Fruit fly (Drosophila melanogaster) whole organism, embryonic: Measurements from ENCODE around the gene CG17321.

Source experiments
- CG10147 ChIP-seq: fragments of 200-800 bp; sonication (Bioruptor generic); optimal IDR thresholded peaks from 2 replicates; lab custom pipeline; 2019; ENCODE audit warnings: missing biosample characterization, mild to moderate bottlenecking, missing genetic modification characterization, moderate library complexity
- CG10366 ChIP-seq: fragments of 200-800 bp; sonication (Bioruptor generic); IDR thresholded peaks from 2 replicates; pipeline ENCODE4 v1.3.6; 2022; ENCODE audit warnings: missing biosample characterization, missing genetic modification characterization
- CG10431 ChIP-seq: fragments of 200-800 bp; sonication (Bioruptor generic); optimal IDR thresholded peaks from 3 replicates; lab custom pipeline; 2018; ENCODE audit warnings: missing biosample characterization, mild to moderate bottlenecking, missing genetic modification characterization
- CG10462 ChIP-seq: fragments of 200-800 bp; sonication (Bioruptor generic); optimal IDR thresholded peaks from 2 replicates; lab custom pipeline; 2016; ENCODE audit warnings: missing biosample characterization, missing genetic modification characterization
- CG11085 ChIP-seq: fragments of 200-800 bp; sonication (Bioruptor generic); IDR thresholded peaks from 2 replicates; pipeline ENCODE4 v1.3.6; 2022; ENCODE audit warnings: missing biosample characterization, missing genetic modification characterization
- CG11093 ChIP-seq: fragments of 200-800 bp; sonication (Bioruptor generic); IDR thresholded peaks from 3 replicates; pipeline ENCODE4 v1.3.6; 2022; ENCODE audit warnings: missing biosample characterization, missing genetic modification characterization
- CG12659 ChIP-seq: fragments of 200-800 bp; sonication (Bioruptor generic); optimal IDR thresholded peaks from 3 replicates; lab custom pipeline; 2017; ENCODE audit warnings: mild to moderate bottlenecking, missing biosample characterization, missing genetic modification reagents, missing genetic modification characterization
- CG12769 ChIP-seq: fragments of 200-800 bp; sonication (Bioruptor generic); optimal IDR thresholded peaks from 2 replicates; lab custom pipeline; 2019; ENCODE audit warnings: missing biosample characterization, mild to moderate bottlenecking, missing genetic modification characterization, moderate library complexity
- CG13775 ChIP-seq: fragments of 200-800 bp; sonication (Bioruptor generic); optimal IDR thresholded peaks from 3 replicates; lab custom pipeline; 2017; ENCODE audit warnings: missing biosample characterization, mild to moderate bottlenecking, missing genetic modification characterization
- CG14050 ChIP-seq: fragments of 200-800 bp; sonication (Bioruptor generic); IDR thresholded peaks from 3 replicates; pipeline ENCODE4 v1.3.6; 2022; ENCODE audit warnings: missing biosample characterization, missing genetic modification characterization
- CG14710 ChIP-seq: fragments of 200-800 bp; sonication (Bioruptor generic); optimal IDR thresholded peaks from 3 replicates; lab custom pipeline; 2019; ENCODE audit warnings: missing biosample characterization, mild to moderate bottlenecking, missing genetic modification characterization, moderate library complexity
- CG17612 ChIP-seq: fragments of 200-800 bp; sonication (Bioruptor generic); IDR thresholded peaks from 2 replicates; pipeline ENCODE4 v1.3.6; 2022; ENCODE audit warnings: missing biosample characterization, missing genetic modification characterization
- CG1832 ChIP-seq: fragments of 200-800 bp; sonication (Bioruptor generic); optimal IDR thresholded peaks from 2 replicates; lab custom pipeline; 2017; ENCODE audit warnings: missing biosample characterization, mild to moderate bottlenecking, missing genetic modification characterization, inconsistent platforms
- CG2712 ChIP-seq: fragments of 200-800 bp; optimal IDR thresholded peaks from 3 replicates; lab custom pipeline; 2019; ENCODE audit warnings: missing biosample characterization, mild to moderate bottlenecking, missing genetic modification characterization, moderate library complexity
- CG3838 ChIP-seq: fragments of 200-800 bp; sonication (Bioruptor generic); optimal IDR thresholded peaks from 3 replicates; lab custom pipeline; 2016; ENCODE audit warnings: missing biosample characterization, missing genetic modification characterization
- CG4404 ChIP-seq: fragments of 200-800 bp; sonication (Bioruptor generic); IDR thresholded peaks from 2 replicates; pipeline ENCODE4 v1.3.6; 2022; ENCODE audit warnings: missing biosample characterization, missing genetic modification characterization
- CG6175 ChIP-seq: fragments of 200-800 bp; sonication (Bioruptor generic); IDR thresholded peaks from 3 replicates; pipeline ENCODE4 v1.3.6; 2022; ENCODE audit warnings: missing biosample characterization, missing genetic modification characterization
- CG7928 ChIP-seq: fragments of 200-800 bp; sonication (Bioruptor generic); optimal IDR thresholded peaks from 2 replicates; lab custom pipeline; 2017; ENCODE audit warnings: missing biosample characterization, mild to moderate bottlenecking, missing genetic modification characterization
- Dref ChIP-seq: fragments of 200-800 bp; sonication (Bioruptor generic); IDR thresholded peaks from 2 replicates; pipeline ENCODE4 v1.3.6; 2022; ENCODE audit warnings: missing biosample characterization, missing genetic modification characterization
- Gsc ChIP-seq: fragments of 200-800 bp; sonication (Bioruptor generic); IDR thresholded peaks from 2 replicates; pipeline ENCODE4 v1.3.6; 2022; ENCODE audit warnings: missing biosample characterization, missing genetic modification characterization
- H2.0 ChIP-seq: fragments of 200-800 bp; sonication (Bioruptor generic); IDR thresholded peaks from 2 replicates; pipeline ENCODE4 v1.3.6; 2022; ENCODE audit warnings: missing biosample characterization, missing genetic modification characterization
- Hey ChIP-seq: fragments of 200-800 bp; sonication (Bioruptor generic); optimal IDR thresholded peaks from 3 replicates; lab custom pipeline; 2018; ENCODE audit warnings: missing biosample characterization, mild to moderate bottlenecking, missing genetic modification characterization
- Hr51 ChIP-seq, 2 experiments: fragments of 200-800 bp; sonication (Bioruptor generic); optimal IDR thresholded peaks; 2 replicates in 1 of 2; 3 replicates in 1 of 2; lab custom pipeline; 2016 to 2018; ENCODE audit warnings: missing biosample characterization in 2 of 2, missing genetic modification characterization in 2 of 2, mild to moderate bottlenecking in 1 of 2, moderate library complexity in 1 of 2
- Myb ChIP-seq: fragments of 200-800 bp; sonication (Bioruptor generic); optimal IDR thresholded peaks from 2 replicates; lab custom pipeline; 2016; ENCODE audit warnings: missing biosample characterization, missing genetic modification characterization
- Nf-YB ChIP-seq: fragments of 200-800 bp; sonication (Bioruptor generic); optimal IDR thresholded peaks from 3 replicates; lab custom pipeline; 2019; ENCODE audit warnings: missing biosample characterization, mild to moderate bottlenecking, missing genetic modification characterization, moderate library complexity
- Sox102F ChIP-seq: fragments of 200-800 bp; sonication (Bioruptor generic); optimal IDR thresholded peaks from 2 replicates; lab custom pipeline; 2018; ENCODE audit warnings: missing biosample characterization, mild to moderate bottlenecking, missing genetic modification characterization, moderate library complexity
- Sry-δ ChIP-seq: fragments of 200-800 bp; sonication (Bioruptor generic); optimal IDR thresholded peaks from 2 replicates; lab custom pipeline; 2016; ENCODE audit warnings: missing biosample characterization, missing genetic modification characterization
- TFAM ChIP-seq: fragments of 200-800 bp; sonication (Bioruptor generic); optimal IDR thresholded peaks from 2 replicates; lab custom pipeline; 2017; ENCODE audit warnings: missing biosample characterization, missing genetic modification characterization, inconsistent platforms
- Tbp ChIP-seq: fragments of >200 bp; optimal IDR thresholded peaks from 2 replicates; lab custom pipeline; 2018; ENCODE audit warnings: missing biosample characterization, missing genetic modification characterization
- ab ChIP-seq: fragments of 200-800 bp; sonication (Bioruptor generic); optimal IDR thresholded peaks from 2 replicates; lab custom pipeline; 2016; ENCODE audit warnings: missing biosample characterization, missing genetic modification characterization
- ase ChIP-seq: fragments of 200-800 bp; sonication (Bioruptor generic); IDR thresholded peaks from 3 replicates; pipeline ENCODE4 v1.3.6; 2022; ENCODE audit warnings: missing biosample characterization, missing genetic modification characterization
- bbx ChIP-seq: fragments of 200-800 bp; sonication (Bioruptor generic); IDR thresholded peaks from 2 replicates; pipeline ENCODE4 v1.3.6; 2022; ENCODE audit warnings: missing biosample characterization, missing genetic modification characterization; ENCODE audit not compliant: partially characterized antibody
- disco-r ChIP-seq: fragments of 200-800 bp; sonication (Bioruptor generic); optimal IDR thresholded peaks from 2 replicates; lab custom pipeline; 2016; ENCODE audit warnings: missing biosample characterization, missing genetic modification characterization
- ems ChIP-seq: fragments of 200-800 bp; sonication (Bioruptor generic); optimal IDR thresholded peaks from 3 replicates; lab custom pipeline; 2016; ENCODE audit warnings: missing biosample characterization, missing genetic modification characterization
- fu2 ChIP-seq: fragments of 200-800 bp; sonication (Bioruptor generic); optimal IDR thresholded peaks from 2 replicates; lab custom pipeline; 2016; ENCODE audit warnings: missing biosample characterization, missing genetic modification characterization
- gcm ChIP-seq: fragments of 200-800 bp; sonication (Bioruptor generic); optimal IDR thresholded peaks from 2 replicates; lab custom pipeline; 2019; ENCODE audit warnings: missing biosample characterization, mild to moderate bottlenecking, missing genetic modification characterization, moderate library complexity
- insv ChIP-seq, 2 experiments: fragments of 200-800 bp; sonication (Bioruptor generic); optimal IDR thresholded peaks; 3 replicates each; lab custom pipeline; 2016 to 2018; ENCODE audit warnings: missing biosample characterization in 2 of 2, missing genetic modification characterization in 2 of 2
- kah ChIP-seq: fragments of 200-800 bp; sonication (Bioruptor generic); optimal IDR thresholded peaks from 2 replicates; lab custom pipeline; 2018; ENCODE audit warnings: missing biosample characterization, mild to moderate bottlenecking, missing genetic modification characterization
- lbe ChIP-seq: fragments of 200-800 bp; sonication (Bioruptor generic); optimal IDR thresholded peaks from 2 replicates; lab custom pipeline; 2016; ENCODE audit warnings: missing biosample characterization, mild to moderate bottlenecking, missing genetic modification characterization
- otp ChIP-seq: fragments of 200-800 bp; sonication (Bioruptor generic); IDR thresholded peaks from 3 replicates; pipeline ENCODE4, ENCODE4 v1.3.6; 2022; ENCODE audit warnings: missing biosample characterization, missing genetic modification characterization
- pros ChIP-seq: fragments of 200-800 bp; sonication (Bioruptor generic); optimal IDR thresholded peaks from 3 replicates; lab custom pipeline; 2019; ENCODE audit warnings: missing biosample characterization, mild to moderate bottlenecking, missing genetic modification characterization, moderate library complexity
- pum ChIP-seq: fragments of 200-800 bp; sonication (Bioruptor generic); optimal IDR thresholded peaks from 2 replicates; lab custom pipeline; 2016; ENCODE audit warnings: missing biosample characterization, missing genetic modification characterization
- schlank ChIP-seq: fragments of 200-800 bp; sonication (Bioruptor generic); optimal IDR thresholded peaks from 2 replicates; lab custom pipeline; 2018; ENCODE audit warnings: missing biosample characterization, mild to moderate bottlenecking, missing genetic modification characterization
- seq ChIP-seq: fragments of 200-800 bp; sonication (Bioruptor generic); IDR thresholded peaks from 2 replicates; pipeline ENCODE4 v1.3.6; 2022; ENCODE audit warnings: missing biosample characterization, missing genetic modification characterization
- stc ChIP-seq: fragments of 200-800 bp; sonication (Bioruptor generic); IDR thresholded peaks from 2 replicates; pipeline ENCODE4 v1.3.6; 2022; ENCODE audit warnings: missing biosample characterization, missing genetic modification characterization
- unpg ChIP-seq: fragments of 200-800 bp; sonication (Bioruptor generic); optimal IDR thresholded peaks from 3 replicates; lab custom pipeline; 2018; ENCODE audit warnings: missing biosample characterization, mild to moderate bottlenecking, missing genetic modification characterization, moderate library complexity
- vnd ChIP-seq: fragments of 200-800 bp; sonication (Bioruptor generic); IDR thresholded peaks from 3 replicates; pipeline ENCODE4 v1.3.6; 2022; ENCODE audit warnings: missing biosample characterization, missing genetic modification characterization; ENCODE audit not compliant: partially characterized antibody
- zf30C ChIP-seq: fragments of 200-800 bp; sonication (Bioruptor generic); optimal IDR thresholded peaks from 3 replicates; lab custom pipeline; 2018; ENCODE audit warnings: missing biosample characterization, mild to moderate bottlenecking, missing genetic modification characterization
- zfh1 ChIP-seq: fragments of 200-800 bp; sonication (Bioruptor generic); IDR thresholded peaks from 3 replicates; pipeline ENCODE4 v1.3.6; 2022; ENCODE audit warnings: missing biosample characterization, missing genetic modification characterization

CG17321 gene

DNA sequence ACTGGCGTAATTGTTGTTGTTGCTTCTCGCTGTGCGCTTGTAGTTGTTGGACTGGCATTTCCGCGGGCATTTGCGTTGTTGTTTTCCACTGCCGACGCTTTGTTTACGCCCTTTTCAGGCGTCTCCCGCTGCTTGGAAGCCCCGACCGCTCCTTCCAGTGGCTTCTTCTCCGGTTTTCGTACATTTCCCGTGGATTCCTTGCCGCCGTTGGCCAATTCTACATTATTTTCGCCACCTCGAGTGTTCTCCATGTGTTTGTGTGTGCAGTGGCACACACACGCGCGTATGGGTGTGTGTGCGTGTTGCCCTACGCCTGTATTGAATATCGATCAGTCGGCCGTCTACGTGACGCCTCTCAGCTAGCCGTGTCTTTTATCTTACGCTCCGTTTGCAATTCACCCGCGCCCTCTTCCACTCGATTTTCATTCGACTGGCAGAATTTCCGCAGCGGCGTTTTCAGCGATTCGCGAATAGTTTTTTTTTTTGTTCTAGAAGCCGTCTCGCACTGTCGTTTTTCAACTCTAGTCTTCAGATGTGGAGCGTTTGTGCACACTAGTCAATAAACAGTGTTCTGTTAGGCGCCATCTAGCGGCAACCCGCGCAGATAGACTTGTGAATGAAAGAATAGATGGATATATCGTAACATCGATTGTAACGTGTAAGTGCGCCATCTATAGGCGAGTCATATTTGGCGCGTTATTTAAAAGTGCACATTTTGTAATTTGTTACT, 5.7 kb upstream of the CG17321 start, which contains the start of gene CG10600 (continued):
- TF ChIP-seq CG11093 (GFP tag; lab: Robert Waterston, UW) (no peak), schlank (tag; lab: Kevin White, UChicago) (peak; percentile 77), ase (GFP tag; lab: Robert Waterston, UW) (peak; percentile 59; the same call in 2 of the 3 replicates), H2.0 (GFP tag; lab: Robert Waterston, UW) (peak; percentile 53), Hey (tag; lab: Kevin White, UChicago) (no peak), CG7928 (GFP tag; lab: Kevin White, UChicago) (peak; percentile 58), Myb (peak; percentile 85), CG11085 (GFP tag; lab: Robert Waterston, UW) (peak; percentile 76), seq (no peak), Sry-δ (GFP tag; lab: Kevin White, UChicago) (peak; percentile 83), Sox102F (no peak), pros (GFP tag; lab: Kevin White, UChicago) (no peak), unpg (peak; percentile 65), Hr51 (GFP tag; optimal IDR thresholded peaks at IDR 0.05; lab: Kevin White, UChicago) (peak in 1 of 2 experiments; percentile 93), fu2 (peak; percentile 81), zfh1 (GFP tag; lab: Robert Waterston, UW) (peak; percentile 78), Dref (GFP tag; lab: Robert Waterston, UW) (peak; percentile 82), Nf-YB (peak; percentile 47), CG10366 (GFP tag; lab: Robert Waterston, UW) (peak; percentile 57), CG2712 (tag; lab: Kevin White, UChicago) (peak; percentile 94), CG10431 (GFP tag; lab: Kevin White, UChicago) (peak; percentile 35), bbx (GFP tag; lab: Robert Waterston, UW) (peak; percentile 93), CG10462 (GFP tag; lab: Kevin White, UChicago) (peak; percentile 40), ems (GFP tag; lab: Kevin White, UChicago) (peak; percentile 86), Gsc (no peak), CG1832 (GFP tag; lab: Kevin White, UChicago) (no peak), ab (GFP tag; lab: Kevin White, UChicago) (no peak), Tbp (GFP tag; lab: Kevin White, UChicago) (no peak), otp (GFP tag; lab: Robert Waterston, UW) (peak; percentile 75; the same call in 2 of the 3 replicates), CG14710 (tag; lab: Kevin White, UChicago) (peak; percentile 94), CG12769 (tag; lab: Kevin White, UChicago) (no peak), disco-r (GFP tag; lab: Kevin White, UChicago) (peak; percentile 66), gcm (GFP tag; lab: Kevin White, UChicago) (peak; percentile 29), CG4404 (GFP tag; lab: Robert Waterston, UW) (no peak), CG10147 (GFP tag; lab: Kevin White, UChicago) (peak; percentile 43), kah (peak; percentile 16), CG6175 (GFP tag; lab: Robert Waterston, UW) (peak; percentile 51; the same call in 1 of the 3 replicates), zf30C (GFP tag; lab: Kevin White, UChicago) (peak; percentile 12), CG13775 (GFP tag; lab: Kevin White, UChicago) (peak; percentile 46), CG12659 (GFP tag; lab: Kevin White, UChicago) (peak; percentile 93), stc (peak; percentile 47; the same call in 1 of the 2 replicates), pum (GFP tag; lab: Kevin White, UChicago) (peak; percentile 86), lbe (GFP tag; lab: Kevin White, UChicago) (peak; percentile 86), vnd (GFP tag; lab: Robert Waterston, UW) (peak; percentile 58), TFAM (GFP tag; lab: Kevin White, UChicago) (no peak), CG3838 (peak; percentile 36), CG14050 (peak; percentile 49; the same call in 2 of the 3 replicates), CG17612 (GFP tag; lab: Robert Waterston, UW) (peak; percentile 43; the same call in 1 of the 2 replicates), insv (GFP tag; optimal IDR thresholded peaks at IDR 0.05; lab: Kevin White, UChicago) (peak in 1 of 2 experiments; percentile 79)
